Worm (Caenorhabditis elegans): ENCODE measurements around the gene clec-194.
"Not testable (repeated sequence)": the region's sequence is repeated elsewhere in the genome, so short reads cannot be mapped to it uniquely, and the experiment has no call there.

Gene clec-194

DNA sequence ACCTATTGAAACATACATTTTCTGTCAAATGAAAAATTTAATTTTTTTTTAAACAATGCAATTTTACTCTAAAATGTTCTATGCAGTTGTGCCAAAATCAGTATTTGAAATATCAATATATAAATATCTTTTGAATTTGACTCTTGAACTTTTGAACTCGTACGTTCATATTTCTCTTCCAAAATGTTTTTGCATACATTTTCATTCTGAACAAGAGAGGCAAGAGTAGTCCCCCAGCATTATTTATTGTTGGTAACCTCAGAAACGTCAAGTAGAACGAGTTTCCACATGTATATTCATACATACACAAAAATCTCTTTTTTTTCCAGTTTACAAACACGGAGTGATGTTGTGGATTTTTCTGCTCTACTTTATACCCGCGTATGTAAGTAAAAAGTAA lies at the start of gene clec-194:
TSS of gene clec-194 (plus strand) at position 301 of the 400 bp plus-strand sequence.
- TF ChIP-seq hrde-1 (tag; optimal IDR thresholded peaks at IDR 0.05; ENCODE audit: borderline replicate concordance) (no peak), nfya-1 (tag; optimal IDR thresholded peaks at IDR 0.05; ENCODE audit: borderline replicate concordance, insufficient read depth) (no peak), B0035.1 (tag; optimal IDR thresholded peaks at IDR 0.05) (no peak), die-1 (tag; optimal IDR thresholded peaks at IDR 0.05) (no peak), him-1 (tag; optimal IDR thresholded peaks at IDR 0.05) (no peak), K11D2.4 (GFP tag; IDR thresholded peaks at IDR 0.05) (no peak), snpc-1.1 (tag; optimal IDR thresholded peaks at IDR 0.05; ENCODE audit: insufficient read depth) (no peak), chd-7 (tag; optimal IDR thresholded peaks at IDR 0.05) (no peak), ztf-25 (GFP tag; IDR thresholded peaks at IDR 0.05) (no peak), C17E4.6 (GFP tag; IDR thresholded peaks at IDR 0.05) (no peak), ccch-3 (GFP tag; optimal IDR thresholded peaks at IDR 0.05) (no peak), aptf-3 (GFP tag; IDR thresholded peaks at IDR 0.05) (no peak), sea-2 (GFP tag; IDR thresholded peaks at IDR 0.05) (no peak), dpl-1 (GFP tag; optimal IDR thresholded peaks at IDR 0.05) (no peak), C06A6.2 (GFP tag; conservative IDR thresholded peaks at IDR 0.05) (no peak)

DNA sequence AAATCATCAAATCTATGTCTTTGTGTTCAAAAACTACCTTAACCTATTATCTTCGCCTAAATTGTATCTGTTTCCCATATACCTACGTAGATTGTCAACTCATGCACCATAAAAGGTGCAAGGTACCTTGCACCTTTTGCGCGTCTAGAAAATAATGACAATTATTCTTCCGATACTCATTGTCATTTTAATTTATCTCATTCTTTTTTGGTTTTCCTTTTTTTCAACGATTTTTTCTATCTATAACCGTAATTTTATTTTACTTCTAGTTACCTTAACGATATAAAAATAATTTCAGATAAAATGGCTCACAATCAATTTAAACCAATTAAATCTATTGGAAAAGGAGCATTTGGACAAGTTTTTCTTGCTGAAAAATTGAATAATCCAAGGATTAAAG lies 44.4 kb upstream of the clec-194 start, which contains the start of gene Y43D4A.6:
TSS of gene Y43D4A.6 (plus strand) at position 301 of the 400 bp plus-strand sequence.
- TF ChIP-seq dpl-1 (GFP tag; optimal IDR thresholded peaks at IDR 0.05) (no peak), mes-4 (tag; optimal IDR thresholded peaks at IDR 0.05) (no peak), sea-2 (GFP tag; IDR thresholded peaks at IDR 0.05) (no peak), B0019.2 (GFP tag; conservative IDR thresholded peaks at IDR 0.05) (no peak), F37B4.10 (GFP tag; IDR thresholded peaks at IDR 0.05) (no peak), tbp1 (GFP tag; optimal IDR thresholded peaks at IDR 0.05) (no peak), F33H1.4 (GFP tag; IDR thresholded peaks at IDR 0.05) (no peak), ztf-22 (GFP tag; optimal IDR thresholded peaks at IDR 0.05) (no peak), fkh-3 (tag; optimal IDR thresholded peaks at IDR 0.05) (no peak), mel-28 (tag; optimal IDR thresholded peaks at IDR 0.05; ENCODE audit: borderline replicate concordance) (no peak), lin-35 (GFP tag; optimal IDR thresholded peaks at IDR 0.05) (no peak), nhr-80 (tag; optimal IDR thresholded peaks at IDR 0.05) (no peak)

- TF ChIP-seq attf-6 (GFP tag; IDR thresholded peaks at IDR 0.05) (0 out of 2 replicates have a peak, but pooled peaks have one; percentile 68), snpc-4 (tag; optimal IDR thresholded peaks at IDR 0.05) (peak in 3 of 4 experiments; percentile 28 to 92 (median 72))
- not testable (repeated sequence) for TF ChIP-seq snpc-4 (GFP tag; optimal IDR thresholded peaks at IDR 0.05)
Observed at ce11 chrIV:16797265-16797826, 34.1 kb upstream of the clec-194 start.

- TF ChIP-seq lin-54 (GFP tag; optimal IDR thresholded peaks at IDR 0.05) (no peak), snpc-4 (GFP tag; optimal IDR thresholded peaks at IDR 0.05) (no peak), snpc-4 (tag; optimal IDR thresholded peaks at IDR 0.05) (peak in 1 of 4 experiments; percentile 18)
Observed at ce11 chrIV:16806352-16806751, 25.1 kb upstream of the clec-194 start, which contains the start of gene clec-193. Gene clec-193, minus strand, starts transcription at chrIV:16806452.

- TF ChIP-seq attf-6 (GFP tag; IDR thresholded peaks at IDR 0.05) (peak; percentile 97), snpc-4 (GFP tag; optimal IDR thresholded peaks at IDR 0.05) (peak; percentile 56), snpc-4 (tag; optimal IDR thresholded peaks at IDR 0.05) (peak in 3 of 4 experiments; percentile 50 to 94 (median 83)), D2030.7 (GFP tag; IDR thresholded peaks at IDR 0.05) (peak; percentile 47; the same call in 1 of the 2 replicates), egrh-3 (GFP tag; IDR thresholded peaks at IDR 0.05) (peak; percentile 43; the same call in 1 of the 2 replicates)
Observed at ce11 chrIV:16808586-16808985, 22.9 kb upstream of the clec-194 start.

All from whole organism, young adult.